Fruit fly (Drosophila melanogaster) whole organism, wandering third instar larva: Measurements from ENCODE around the gene CG5521.

Source experiments
- Abd-B ChIP-seq: fragments of >200 bp; optimal IDR thresholded peaks from 2 replicates; lab custom pipeline; 2017; ENCODE audit warnings: missing biosample characterization, missing genetic modification characterization
- CG32264 ChIP-seq: fragments of 200-800 bp; sonication (Bioruptor generic); optimal IDR thresholded peaks from 2 replicates; lab custom pipeline; 2016; ENCODE audit warnings: missing biosample characterization, missing genetic modification characterization
- CG9705 ChIP-seq: fragments of 200-800 bp; sonication (Bioruptor generic); optimal IDR thresholded peaks from 2 replicates; lab custom pipeline; 2018; ENCODE audit warnings: missing biosample characterization, mild to moderate bottlenecking, missing genetic modification characterization
- CrebA ChIP-seq: fragments of 200-800 bp; sonication (Bioruptor generic); optimal IDR thresholded peaks from 2 replicates; lab custom pipeline; 2016; ENCODE audit warnings: missing biosample characterization, mild to moderate bottlenecking, missing genetic modification characterization, borderline replicate concordance
- Dfd ChIP-seq: fragments of >200 bp; optimal IDR thresholded peaks from 2 replicates; lab custom pipeline; 2017; ENCODE audit warnings: missing biosample characterization, missing genetic modification characterization
- Dif ChIP-seq: fragments of 200-275, 200-300 bp; sonication (Bioruptor generic); optimal IDR thresholded peaks from 2 replicates; lab custom pipeline; 2018; ENCODE audit warnings: missing biosample characterization, missing genetic modification characterization; ENCODE audit not compliant: partially characterized antibody
- GATAd ChIP-seq: sonication (Bioruptor generic); optimal IDR thresholded peaks from 2 replicates; lab custom pipeline; 2016; ENCODE audit warnings: missing biosample characterization, missing genetic modification characterization
- HLH106 ChIP-seq: fragments of 200-800 bp; optimal IDR thresholded peaks from 3 replicates; lab custom pipeline; 2019; ENCODE audit warnings: missing biosample characterization, mild to moderate bottlenecking, missing genetic modification characterization, moderate library complexity
- Hnf4 ChIP-seq: fragments of 200-800 bp; sonication (Bioruptor generic); optimal IDR thresholded peaks from 2 replicates; lab custom pipeline; 2016; ENCODE audit warnings: missing biosample characterization, mild to moderate bottlenecking, missing genetic modification characterization
- Hr78 ChIP-seq: fragments of >200 bp; optimal IDR thresholded peaks from 2 replicates; lab custom pipeline; 2017; ENCODE audit warnings: missing biosample characterization, missing genetic modification characterization
- Hr83 ChIP-seq: fragments of 200-300 bp; sonication (Bioruptor generic); optimal IDR thresholded peaks from 2 replicates; lab custom pipeline; 2016; ENCODE audit warnings: missing biosample characterization, mild to moderate bottlenecking, missing genetic modification characterization, moderate library complexity; ENCODE audit not compliant: poor library complexity, severe bottlenecking
- Jra ChIP-seq: sonication (Bioruptor generic); optimal IDR thresholded peaks from 2 replicates; lab custom pipeline; 2016; ENCODE audit warnings: missing biosample characterization, missing genetic modification characterization
- Mio ChIP-seq: sonication (Bioruptor generic); optimal IDR thresholded peaks from 2 replicates; lab custom pipeline; 2016; ENCODE audit warnings: missing biosample characterization, missing genetic modification characterization
- Myc ChIP-seq: fragments of >200 bp; optimal IDR thresholded peaks from 2 replicates; lab custom pipeline; 2017
- N ChIP-seq: fragments of >200 bp; optimal IDR thresholded peaks from 2 replicates; lab custom pipeline; 2018; ENCODE audit warnings: missing biosample characterization, missing external identifiers, missing genetic modification characterization
- OdsH ChIP-seq: fragments of 200-800 bp; sonication (Bioruptor generic); optimal IDR thresholded peaks from 2 replicates; lab custom pipeline; 2016; ENCODE audit warnings: missing biosample characterization, mild to moderate bottlenecking, missing genetic modification characterization
- Rel ChIP-seq, 2 experiments: fragments of 200-800 bp; sonication (Bioruptor generic) in 1 of 2; optimal IDR thresholded peaks; 2 replicates in 1 of 2; 3 replicates in 1 of 2; lab custom pipeline; 2016 to 2019; ENCODE audit warnings: mild to moderate bottlenecking in 2 of 2, missing biosample characterization in 2 of 2, missing genetic modification characterization in 2 of 2, moderate library complexity in 1 of 2
- Sp1 ChIP-seq: fragments of 200-800 bp; sonication (Bioruptor generic); optimal IDR thresholded peaks from 3 replicates; lab custom pipeline; 2019; ENCODE audit warnings: missing biosample characterization, mild to moderate bottlenecking, missing genetic modification characterization, moderate library complexity
- Vsx2 ChIP-seq: fragments of 200-300, 225-300 bp; sonication (Bioruptor generic); optimal IDR thresholded peaks from 2 replicates; lab custom pipeline; 2018; ENCODE audit warnings: missing biosample characterization, missing genetic modification characterization; ENCODE audit not compliant: partially characterized antibody
- br ChIP-seq: fragments of 200-800 bp; sonication (Bioruptor generic); optimal IDR thresholded peaks from 2 replicates; lab custom pipeline; 2016; ENCODE audit warnings: missing biosample characterization, missing genetic modification characterization
- dl ChIP-seq, 2 experiments: fragments of 175-275, 200-275 bp in 1 of 2; fragments of 200-275 bp in 1 of 2; sonication (Bioruptor generic); optimal IDR thresholded peaks; lab custom pipeline; 2018; ENCODE audit warnings: mild to moderate bottlenecking in 2 of 2, missing biosample characterization in 2 of 2, missing genetic modification characterization in 2 of 2, moderate library complexity in 2 of 2; ENCODE audit not compliant: partially characterized antibody in 2 of 2, insufficient read depth in 1 of 2
- dmrt93B ChIP-seq: fragments of 200-800 bp; sonication (Bioruptor generic); optimal IDR thresholded peaks from 2 replicates; lab custom pipeline; 2018; ENCODE audit warnings: missing biosample characterization, mild to moderate bottlenecking, missing genetic modification characterization
- dsf ChIP-seq: sonication (Bioruptor generic); optimal IDR thresholded peaks from 2 replicates; lab custom pipeline; 2016; ENCODE audit warnings: missing biosample characterization, missing genetic modification characterization, borderline replicate concordance
- ey ChIP-seq: fragments of 200-800 bp; sonication (Bioruptor generic); optimal IDR thresholded peaks from 2 replicates; lab custom pipeline; 2016; ENCODE audit warnings: missing biosample characterization, missing genetic modification characterization
- foxo ChIP-seq, 2 experiments: fragments of 200-800 bp; sonication (Bioruptor generic); optimal IDR thresholded peaks; 2 replicates in 1 of 2; 3 replicates in 1 of 2; lab custom pipeline; 2016 to 2017; ENCODE audit warnings: missing biosample characterization in 2 of 2, missing genetic modification characterization in 2 of 2
- fru ChIP-seq: fragments of 200-800 bp; sonication (Bioruptor generic); optimal IDR thresholded peaks from 3 replicates; lab custom pipeline; 2016; ENCODE audit warnings: missing biosample characterization, mild to moderate bottlenecking, missing genetic modification characterization
- h ChIP-seq: fragments of 200-800 bp; sonication (Bioruptor generic); optimal IDR thresholded peaks from 3 replicates; lab custom pipeline; 2016; ENCODE audit warnings: missing biosample characterization, mild to moderate bottlenecking, missing genetic modification characterization
- jim ChIP-seq: fragments of 175-275, 200-325 bp; sonication (Bioruptor generic); optimal IDR thresholded peaks from 2 replicates; lab custom pipeline; 2016; ENCODE audit warnings: missing biosample characterization, mild to moderate bottlenecking, missing genetic modification characterization
- lola ChIP-seq: fragments of >200 bp; optimal IDR thresholded peaks from 2 replicates; lab custom pipeline; 2017; ENCODE audit warnings: missing biosample characterization, missing genetic modification characterization
- pan ChIP-seq: fragments of >200 bp; optimal IDR thresholded peaks from 2 replicates; lab custom pipeline; 2017
- psq ChIP-seq: fragments of 200-800 bp; sonication (Bioruptor generic); optimal IDR thresholded peaks from 3 replicates; lab custom pipeline; 2017; ENCODE audit warnings: missing biosample characterization, mild to moderate bottlenecking, missing genetic modification characterization, moderate library complexity
- rgr ChIP-seq: fragments of 200-800 bp; sonication (Bioruptor generic); optimal IDR thresholded peaks from 3 replicates; lab custom pipeline; 2016; ENCODE audit warnings: missing biosample characterization, mild to moderate bottlenecking, missing genetic modification characterization
- sage ChIP-seq: fragments of 200-800 bp; sonication (Bioruptor generic); optimal IDR thresholded peaks from 2 replicates; lab custom pipeline; 2016; ENCODE audit warnings: missing biosample characterization, mild to moderate bottlenecking, missing genetic modification characterization
- sv ChIP-seq: fragments of 200-800 bp; sonication (Bioruptor generic); optimal IDR thresholded peaks from 3 replicates; lab custom pipeline; 2016; ENCODE audit warnings: missing biosample characterization, missing genetic modification characterization
- tai ChIP-seq: sonication (Bioruptor generic); optimal IDR thresholded peaks from 2 replicates; lab custom pipeline; 2016; ENCODE audit warnings: missing biosample characterization, missing genetic modification characterization
- usp ChIP-seq: fragments of >200 bp; optimal IDR thresholded peaks from 2 replicates; lab custom pipeline; 2017; ENCODE audit warnings: missing biosample characterization, missing genetic modification characterization
- woc ChIP-seq: sonication (Bioruptor generic); optimal IDR thresholded peaks from 2 replicates; lab custom pipeline; 2016; ENCODE audit warnings: missing biosample characterization, mild to moderate bottlenecking, missing genetic modification characterization

Gene CG5521

DNA sequence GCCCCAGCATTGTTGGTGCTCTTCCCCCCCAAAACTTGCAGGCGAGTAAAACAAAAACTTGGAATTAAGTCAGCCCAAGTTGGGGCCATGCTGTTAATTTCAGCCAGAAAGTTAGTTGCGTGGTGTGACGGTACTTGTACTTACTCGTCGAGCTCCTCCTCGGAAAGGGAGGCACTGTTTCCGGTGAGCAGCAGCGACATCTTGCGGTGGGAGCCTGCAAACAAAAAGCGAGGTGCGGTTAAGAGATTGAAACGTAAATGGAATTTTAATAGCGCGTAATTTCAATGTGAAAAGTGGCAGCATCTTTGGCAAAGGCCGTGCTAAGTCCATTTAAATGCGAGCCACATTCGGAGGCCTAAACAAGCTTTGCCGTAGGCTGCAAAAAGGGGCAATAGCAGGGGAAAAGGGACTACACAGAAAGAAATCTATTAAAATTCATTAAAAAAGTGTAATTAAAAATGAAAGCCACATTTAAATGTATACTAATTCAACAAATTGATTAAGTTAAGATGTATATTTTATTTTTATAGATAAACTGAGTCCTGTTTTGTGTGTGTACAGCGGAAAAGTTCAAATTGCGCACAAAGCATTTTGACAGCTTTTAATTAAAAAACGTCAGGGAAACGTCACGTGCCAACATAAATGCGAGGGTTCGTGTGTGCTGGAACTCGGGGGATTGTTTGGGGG is 10.2 kb upstream of the CG5521 start:
- no peak for TF ChIP-seq rgr (GFP tag; lab: Kevin White, UChicago)
- no peak for TF ChIP-seq Vsx2 (GFP tag; lab: Kevin White, UChicago)
- no peak for TF ChIP-seq psq (GFP tag; lab: Kevin White, UChicago)
- TF ChIP-seq Sp1 = no peak
- no peak for TF ChIP-seq Dfd (GFP tag; lab: Kevin White, UChicago)
- TF ChIP-seq Myc = no peak
- no peak for TF ChIP-seq dsf (GFP tag; lab: Kevin White, UChicago)
- no peak for TF ChIP-seq Hr78 (GFP tag; lab: Kevin White, UChicago)
- no peak for TF ChIP-seq CrebA (GFP tag; lab: Kevin White, UChicago)

DNA sequence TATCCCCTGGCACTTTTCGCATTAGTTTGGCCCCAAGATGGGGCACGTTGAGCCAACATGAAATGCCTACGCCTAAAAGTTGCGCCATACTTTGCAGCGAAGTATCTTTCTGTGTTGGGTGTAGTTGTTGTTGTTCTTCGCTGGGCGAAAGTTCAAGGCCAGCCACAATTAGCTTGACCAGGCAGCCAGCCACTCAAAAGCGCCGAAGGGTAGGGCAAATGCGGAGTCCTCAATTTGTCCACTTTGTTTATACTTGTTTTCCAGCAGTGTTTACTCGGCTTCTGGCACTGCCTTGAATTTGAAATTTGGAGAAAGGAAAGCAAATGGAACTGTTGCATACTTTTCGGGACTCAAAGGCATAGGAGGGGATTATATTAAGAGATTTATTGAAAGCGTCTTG is 9.6 kb upstream of the CG5521 start:
- TF ChIP-seq Myc (peak; percentile 3), N (GFP tag; lab: Kevin White, UChicago) (peak; percentile 15), usp (no peak)
- TF ChIP-seq, all 38 proteins: peak for 2

DNA sequence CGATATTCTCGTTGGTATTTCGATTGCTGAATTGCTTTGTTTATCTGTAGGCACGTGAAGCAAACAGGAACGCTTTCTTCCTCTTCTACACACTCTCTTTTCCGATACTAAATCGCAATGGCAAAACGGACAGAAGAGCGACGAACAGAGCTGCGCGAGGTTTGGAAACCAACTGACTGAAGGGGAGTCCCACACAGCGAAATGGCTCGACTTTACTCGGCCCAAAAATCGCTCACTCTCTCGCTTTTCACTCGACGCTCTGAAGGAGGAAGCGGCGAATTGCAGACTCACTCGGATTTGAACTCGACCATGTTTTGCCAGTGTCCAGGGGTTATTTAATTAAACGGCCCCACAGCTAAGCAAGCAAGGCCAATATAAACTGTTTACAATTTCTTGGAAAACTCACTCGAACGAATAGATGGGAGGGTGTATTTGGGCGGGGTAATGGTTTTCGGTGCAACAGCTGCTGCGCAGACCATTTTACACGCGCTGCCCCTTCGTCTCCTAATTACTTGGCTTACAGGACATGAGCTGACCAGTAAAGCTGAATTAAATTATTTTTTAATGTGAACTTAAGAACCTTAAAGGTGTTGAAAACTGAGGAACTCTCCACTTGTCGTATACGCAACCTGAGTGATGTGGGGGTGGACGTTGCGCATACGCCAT is 8.3 kb upstream of the CG5521 start, which contains the start of gene CG6330:
Gene CG6330, minus strand, starts transcription at position 178 of the 666 bp plus-strand sequence.
- TF ChIP-seq woc = no peak
- no peak for TF ChIP-seq Rel (GFP tag; optimal IDR thresholded peaks at IDR 0.05; lab: Kevin White, UChicago)
- TF ChIP-seq Rel (tag; optimal IDR thresholded peaks at IDR 0.05; lab: Kevin White, UChicago) = peak; percentile 64
- TF ChIP-seq br = no peak

DNA sequence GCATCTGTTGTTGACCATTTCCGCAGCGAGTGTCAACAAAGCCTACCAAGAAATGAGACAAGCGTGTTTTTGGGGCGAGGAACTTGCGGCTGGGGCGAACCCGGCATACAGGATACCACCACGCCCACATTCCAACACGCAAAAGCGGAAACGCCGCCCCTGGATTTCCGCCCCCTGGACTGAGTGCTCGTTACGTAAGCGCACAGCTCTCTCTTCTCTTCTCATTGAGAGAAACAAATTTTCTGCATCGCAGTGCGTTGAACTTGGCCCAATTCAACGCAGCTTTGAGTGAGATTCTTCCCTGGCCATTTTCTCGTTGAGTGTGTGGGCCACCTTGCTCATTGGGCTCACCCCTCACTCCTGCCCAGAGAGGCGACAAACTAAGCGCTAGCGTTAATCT is 6.2 kb upstream of the CG5521 start:
- peak in 1 of 2 experiments; percentile 5 for TF ChIP-seq dl (GFP tag; optimal IDR thresholded peaks at IDR 0.05; lab: Kevin White, UChicago; ENCODE audit: insufficient read depth in 1 of 2, partially characterized antibody in 2 of 2)
- no peak for TF ChIP-seq br
- TF ChIP-seq tai (GFP tag; lab: Kevin White, UChicago) = no peak

DNA sequence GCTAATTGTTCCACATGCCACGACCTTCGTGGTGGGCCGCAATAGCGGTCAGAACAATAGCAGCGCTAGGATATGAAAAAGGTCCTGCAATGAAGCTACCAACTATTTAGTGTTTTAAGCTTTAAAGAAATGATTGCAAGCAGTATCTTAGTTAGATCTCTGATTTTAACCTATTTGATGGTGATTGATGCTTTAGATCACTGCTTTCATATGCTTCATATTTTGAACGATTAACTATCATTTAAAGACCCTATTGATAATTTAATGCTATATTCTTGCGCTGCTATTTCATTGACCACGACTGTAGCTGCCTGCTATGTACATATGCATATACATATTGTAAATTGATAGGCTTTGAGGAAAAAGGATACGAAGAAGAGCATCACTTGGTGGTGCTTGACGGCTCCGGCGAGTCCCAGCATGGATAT is 3.0 kb upstream of the CG5521 start:
- TF ChIP-seq pan (lab: Kevin White, UChicago) = no peak
- no peak for TF ChIP-seq Hr78 (GFP tag; lab: Kevin White, UChicago)
- no peak for TF ChIP-seq psq (GFP tag; lab: Kevin White, UChicago)
- no peak for TF ChIP-seq Jra
- no peak for TF ChIP-seq CrebA (GFP tag; lab: Kevin White, UChicago)
- TF ChIP-seq woc = peak; percentile 19
- TF ChIP-seq Rel (GFP tag; optimal IDR thresholded peaks at IDR 0.05; lab: Kevin White, UChicago) = no peak
- TF ChIP-seq Rel (tag; optimal IDR thresholded peaks at IDR 0.05; lab: Kevin White, UChicago) = no peak
- peak; percentile 20 for TF ChIP-seq Hnf4 (GFP tag; lab: Kevin White, UChicago)
- TF ChIP-seq HLH106 = peak; percentile 61
- peak; percentile 36 for TF ChIP-seq br
- TF ChIP-seq ey (GFP tag; lab: Kevin White, UChicago) = peak; percentile 47
- TF ChIP-seq dmrt93B (GFP tag; lab: Kevin White, UChicago) = peak; percentile 64
- no peak for TF ChIP-seq CG32264 (GFP tag; lab: Kevin White, UChicago)
- TF ChIP-seq OdsH (GFP tag; lab: Kevin White, UChicago) = peak; percentile 25
- TF ChIP-seq Dif (GFP tag; lab: Kevin White, UChicago) = no peak
- no peak for TF ChIP-seq Hr83 (GFP tag; lab: Kevin White, UChicago)
- TF ChIP-seq Dfd (GFP tag; lab: Kevin White, UChicago) = no peak
- peak; percentile 37 for TF ChIP-seq h
- TF ChIP-seq jim (GFP tag; lab: Kevin White, UChicago) = no peak
- no peak for TF ChIP-seq usp
- TF ChIP-seq tai (GFP tag; lab: Kevin White, UChicago) = no peak
- TF ChIP-seq Myc = no peak
- TF ChIP-seq lola (GFP tag; lab: Kevin White, UChicago) = no peak
- peak; percentile 64 for TF ChIP-seq sage
- TF ChIP-seq dl (GFP tag; optimal IDR thresholded peaks at IDR 0.05; lab: Kevin White, UChicago; ENCODE audit: insufficient read depth in 1 of 2, partially characterized antibody in 2 of 2) = no peak
- peak; percentile 24 for TF ChIP-seq fru (GFP tag; lab: Kevin White, UChicago)
- peak; percentile 18 for TF ChIP-seq sv (GFP tag; lab: Kevin White, UChicago)
- no peak for TF ChIP-seq Vsx2 (GFP tag; lab: Kevin White, UChicago)
- TF ChIP-seq Mio (GFP tag; lab: Kevin White, UChicago) = no peak
- TF ChIP-seq GATAd = no peak
- TF ChIP-seq foxo (GFP tag; optimal IDR thresholded peaks at IDR 0.05; lab: Kevin White, UChicago) = peak in 1 of 2 experiments; percentile 71
- no peak for TF ChIP-seq Abd-B
- TF ChIP-seq Sp1 = peak; percentile 40
- TF ChIP-seq CG9705 (GFP tag; lab: Kevin White, UChicago) = peak; percentile 29
- no peak for TF ChIP-seq N (GFP tag; lab: Kevin White, UChicago)
